Worm (Caenorhabditis elegans): Measurements from ENCODE around the gene fbxa-201.

fbxa-201 gene

DNA sequence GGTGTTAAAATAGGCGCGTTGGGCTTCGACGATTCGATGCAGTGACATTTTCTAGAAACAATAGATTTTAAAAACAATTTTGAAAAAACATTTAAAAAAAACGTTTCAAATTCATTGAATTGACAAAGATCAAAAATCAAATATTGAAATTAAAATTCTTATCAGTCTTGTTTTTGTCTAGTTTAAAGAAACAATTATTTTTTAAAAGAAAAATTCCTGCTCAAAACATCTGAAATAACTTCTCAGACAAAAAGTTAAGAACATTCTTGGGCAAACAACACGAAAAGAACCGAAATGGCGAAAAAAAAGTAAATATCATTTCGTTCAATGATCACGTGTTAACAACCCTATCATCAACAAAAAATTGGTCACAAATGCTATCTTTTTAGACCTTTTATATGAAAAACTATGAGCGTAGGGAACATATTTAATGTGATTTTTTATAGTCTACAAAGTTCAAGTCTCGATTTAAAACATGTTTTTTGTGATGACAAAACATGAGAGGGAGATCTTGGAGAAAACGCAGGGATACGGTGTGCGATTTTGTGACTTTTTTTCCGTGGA is 24.5 kb downstream of the fbxa-201 start, which contains the start of gene alh-5:
alh-5 (minus strand) TSS at position 51 of the 564 bp plus-strand sequence.
- TF ChIP-seq hlh-30 (tag; optimal IDR thresholded peaks at IDR 0.05; ENCODE audit: insufficient read depth), result peak; percentile 68
- TF ChIP-seq aha-1 (tag), result peak; percentile 40
- TF ChIP-seq ces-1 (GFP tag; optimal IDR thresholded peaks at IDR 0.05), result no peak
- peak; percentile 31 for TF ChIP-seq hlh-11 (tag; optimal IDR thresholded peaks at IDR 0.05)
- peak; percentile 35; the same call in 1 of the 2 replicates for TF ChIP-seq dmd-6 (GFP tag; IDR thresholded peaks at IDR 0.05)
- TF ChIP-seq daf-16 (GFP tag; optimal IDR thresholded peaks at IDR 0.05), result no peak
- TF ChIP-seq daf-16 (tag; optimal IDR thresholded peaks at IDR 0.05), result peak; percentile 86
- no peak for TF ChIP-seq ZK337.2 (GFP tag; IDR thresholded peaks at IDR 0.05)
- no peak for TF ChIP-seq lin-15B (tag; optimal IDR thresholded peaks at IDR 0.05)
- peak; percentile 99 for TF ChIP-seq nhr-28 (tag; optimal IDR thresholded peaks at IDR 0.05)
- peak; percentile 58 for TF ChIP-seq dve-1 (tag; optimal IDR thresholded peaks at IDR 0.05; ENCODE audit: insufficient read depth)
- peak; percentile 5 for TF ChIP-seq pqm-1 (tag; optimal IDR thresholded peaks at IDR 0.05)
- peak; percentile 55 for TF ChIP-seq nhr-77 (tag; optimal IDR thresholded peaks at IDR 0.05)
- no peak for TF ChIP-seq lin-29 (GFP tag; IDR thresholded peaks at IDR 0.05)

DNA sequence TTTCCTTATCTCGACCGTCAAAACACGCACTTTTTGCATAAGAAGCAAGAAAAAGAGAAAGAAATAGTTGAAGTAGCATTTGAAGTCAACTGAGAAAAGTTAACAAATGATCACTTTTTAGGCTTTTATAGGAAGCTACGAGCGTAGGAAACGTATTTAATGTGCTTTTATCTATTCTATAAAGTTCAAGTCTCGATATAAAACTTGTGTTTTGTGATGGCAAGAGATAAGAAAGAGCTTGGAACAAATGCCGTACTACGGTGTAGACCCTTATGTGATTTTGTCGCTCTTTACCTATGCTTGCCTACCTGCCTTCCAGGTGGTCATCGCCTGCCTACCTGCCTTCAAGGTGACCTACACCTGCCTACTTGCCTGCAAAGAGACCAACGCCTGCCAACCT is 29.1 kb downstream of the fbxa-201 start, which contains the start of gene clec-206:
clec-206 (minus strand) TSS at position 101 of the 400 bp plus-strand sequence.
- TF ChIP-seq ceh-62 (tag; optimal IDR thresholded peaks at IDR 0.05) (no peak), aha-1 (tag) (no peak), sdz-12 (GFP tag; optimal IDR thresholded peaks at IDR 0.05) (no peak), duxl-1 (tag; optimal IDR thresholded peaks at IDR 0.05; ENCODE audit: poor library complexity) (no peak), zip-11 (GFP tag; IDR thresholded peaks at IDR 0.05) (no peak), snpc-4 (tag; optimal IDR thresholded peaks at IDR 0.05) (no peak), madf-5 (GFP tag; IDR thresholded peaks at IDR 0.05) (no peak), lir-3 (tag; optimal IDR thresholded peaks at IDR 0.05) (no peak), lin-13 (GFP tag; optimal IDR thresholded peaks at IDR 0.05) (no peak), nhr-25 (tag; optimal IDR thresholded peaks at IDR 0.05; ENCODE audit: borderline replicate concordance, insufficient read depth) (no peak)

DNA sequence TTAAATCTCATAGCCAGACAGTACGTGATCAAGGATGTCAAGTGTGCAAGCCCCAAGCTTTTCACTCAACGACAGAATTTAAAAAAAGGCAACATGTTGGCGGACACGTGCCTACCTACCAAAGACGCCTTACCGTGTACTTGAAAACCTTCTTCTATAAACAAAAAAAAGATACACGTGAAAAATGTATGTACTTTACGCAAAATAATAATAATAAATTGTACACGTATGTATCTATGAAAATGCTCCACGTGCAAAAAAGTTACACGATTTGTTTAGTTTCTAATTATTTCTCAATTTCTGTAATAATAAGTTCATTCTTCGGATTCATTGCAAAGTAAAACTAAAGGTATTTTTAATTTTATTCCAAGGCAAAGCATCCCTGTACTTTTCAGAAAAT is 29.5 kb downstream of the fbxa-201 start, which contains the start of gene cysl-4:
cysl-4 (plus strand) TSS at position 301 of the 400 bp plus-strand sequence.
- TF ChIP-seq ztf-11 (tag; optimal IDR thresholded peaks at IDR 0.05) (no peak), zfp-3 (GFP tag; conservative IDR thresholded peaks at IDR 0.05) (no peak), daf-16 (GFP tag; optimal IDR thresholded peaks at IDR 0.05) (no peak), daf-16 (tag; optimal IDR thresholded peaks at IDR 0.05) (no peak), mdl-1 (tag; optimal IDR thresholded peaks at IDR 0.05) (no peak), nhr-11 (tag; optimal IDR thresholded peaks at IDR 0.05) (no peak), cey-2 (tag; optimal IDR thresholded peaks at IDR 0.05; ENCODE audit: borderline replicate concordance, insufficient read depth) (no peak), unc-62 (GFP tag; optimal IDR thresholded peaks at IDR 0.05 in 1 of 2) (peak in 1 of 2 experiments; percentile 16), unc-62 (tag; optimal IDR thresholded peaks at IDR 0.05) (no peak)

ce11 chrV:2008412-2008811 is 33.3 kb downstream of the fbxa-201 start:
- TF ChIP-seq lim-7 (GFP tag; IDR thresholded peaks at IDR 0.05) (no peak), nhr-237 (tag; optimal IDR thresholded peaks at IDR 0.05) (no peak), hlh-30 (tag; optimal IDR thresholded peaks at IDR 0.05; ENCODE audit: insufficient read depth) (peak; percentile 28), lin-29 (GFP tag; IDR thresholded peaks at IDR 0.05) (no peak), lin-38 (GFP tag; IDR thresholded peaks at IDR 0.05) (peak; percentile 88), lsy-2 (tag; optimal IDR thresholded peaks at IDR 0.05) (peak; percentile 47 to 96), jun-1 (tag; optimal IDR thresholded peaks at IDR 0.05) (no peak), egl-27 (tag; optimal IDR thresholded peaks at IDR 0.05) (no peak), mxl-2 (GFP tag; conservative IDR thresholded peaks at IDR 0.05) (no peak), mep-1 (tag; optimal IDR thresholded peaks at IDR 0.05) (no peak), zip-2 (tag; optimal IDR thresholded peaks at IDR 0.05) (no peak), Y5F2A.4 (GFP tag; optimal IDR thresholded peaks at IDR 0.05) (no peak), unc-130 (GFP tag; optimal IDR thresholded peaks at IDR 0.05) (peak; percentile 91), nhr-48 (tag; optimal IDR thresholded peaks at IDR 0.05) (no peak), lin-1 (GFP tag; IDR thresholded peaks at IDR 0.05) (no peak), nhr-42 (GFP tag; IDR thresholded peaks at IDR 0.05) (peak; percentile 47; the same call in 1 of the 2 replicates), dmd-9 (GFP tag; IDR thresholded peaks at IDR 0.05) (no peak), saeg-2 (GFP tag; IDR thresholded peaks at IDR 0.05) (no peak), zfp-3 (GFP tag; conservative IDR thresholded peaks at IDR 0.05) (no peak), nhr-11 (tag; optimal IDR thresholded peaks at IDR 0.05) (no peak), cey-2 (tag; optimal IDR thresholded peaks at IDR 0.05; ENCODE audit: borderline replicate concordance, insufficient read depth) (no peak), ces-1 (GFP tag; optimal IDR thresholded peaks at IDR 0.05) (no peak)

Data from whole organism, L4 larva.